Worm (Caenorhabditis elegans) whole organism, L4 larva: Measurements from ENCODE around the gene R08C7.11.

ENCODE experiments used
- F10B5.3 ChIP-seq: sonication (generic microtip); optimal IDR thresholded peaks from 2 replicates; lab custom pipeline; 2016; ENCODE audit warnings: mild to moderate bottlenecking, missing genetic modification characterization, missing compliant biosample characterization
- ceh-82 ChIP-seq: sonication (generic microtip); optimal IDR thresholded peaks from 2 replicates; lab custom pipeline; 2017; ENCODE audit warnings: missing biosample characterization, missing genetic modification characterization
- jun-1 ChIP-seq: fragments of 150-350 bp; optimal IDR thresholded peaks from 2 replicates; lab custom pipeline; 2014; ENCODE audit warnings: missing biosample characterization, missing genetic modification reagents, missing genetic modification characterization
- pha-4 ChIP-seq, 2 experiments: fragments of 150-350 bp in 1 of 2; fragments of 200-800 bp in 1 of 2; sonication (Bioruptor generic) in 1 of 2; IDR thresholded peaks in 1 of 2; optimal IDR thresholded peaks in 1 of 2; 2 replicates each; pipeline versions ENCODE4 v1.3.6 to Lab custom; 2014 to 2022; ENCODE audit warnings: missing genetic modification characterization in 2 of 2, missing genetic modification reagents in 2 of 2, missing biosample characterization in 1 of 2, missing compliant biosample characterization in 1 of 2
- saeg-2 ChIP-seq: fragments of 200-800 bp; sonication (Bioruptor generic); IDR thresholded peaks from 2 replicates; pipeline ENCODE4 v1.3.6; 2022; ENCODE audit warnings: missing genetic modification reagents, missing genetic modification characterization, missing compliant biosample characterization

DNA sequence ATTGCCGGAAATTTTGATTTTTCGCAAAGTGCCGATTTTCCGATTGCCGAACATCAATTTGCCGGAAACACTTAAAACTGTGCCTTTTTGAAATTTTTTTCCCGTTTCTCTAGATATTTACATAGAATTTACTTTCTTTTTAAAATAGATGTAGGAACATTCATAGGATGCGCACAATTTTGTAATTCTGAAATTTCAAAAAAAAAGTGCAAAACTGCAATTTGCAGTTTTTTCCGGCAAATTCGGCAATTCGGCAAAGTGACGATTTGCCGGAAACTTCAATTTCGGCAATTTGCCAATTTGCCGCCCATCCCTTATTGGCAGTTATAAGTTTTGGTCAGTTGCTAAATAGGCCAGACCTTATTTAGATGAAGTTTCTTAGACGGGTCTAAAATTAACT, 1.9 kb upstream of the R08C7.11 start:
- TF ChIP-seq jun-1 (tag; lab: Kevin White, UChicago): no peak
- TF ChIP-seq ceh-82 (tag; lab: Kevin White, UChicago): no peak
- no peak for TF ChIP-seq F10B5.3 (tag; lab: Kevin White, UChicago)
- no peak for TF ChIP-seq pha-4 (GFP tag; IDR thresholded peaks at IDR 0.05; lab: Robert Waterston, UW)
- no peak for TF ChIP-seq pha-4 (tag; optimal IDR thresholded peaks at IDR 0.05; lab: Kevin White, UChicago)
- no peak for TF ChIP-seq saeg-2 (GFP tag; lab: Robert Waterston, UW)
